Fruit fly (Drosophila melanogaster) whole organism, embryonic: ENCODE measurements around the gene Acp36DE.
A peak's percentile ranks its signal among the peaks of the same experiment; 100 is the strongest.

Experiments
- BtbVII ChIP-seq: fragments of 200-800 bp; sonication (Bioruptor generic); optimal IDR thresholded peaks from 3 replicates; lab custom pipeline; 2017; ENCODE audit warnings: missing biosample characterization, mild to moderate bottlenecking, missing genetic modification characterization
- CG11398 ChIP-seq: fragments of 200-800 bp; sonication (Bioruptor generic); optimal IDR thresholded peaks from 2 replicates; lab custom pipeline; 2016; ENCODE audit warnings: missing biosample characterization, missing genetic modification characterization
- CG13287 ChIP-seq: fragments of 200-800 bp; sonication (Bioruptor generic); IDR thresholded peaks from 2 replicates; pipeline ENCODE4 v1.3.6; 2022; ENCODE audit warnings: missing biosample characterization, missing genetic modification characterization; ENCODE audit not compliant: partially characterized antibody
- CG1603 ChIP-seq: fragments of 200-800 bp; sonication (Bioruptor generic); optimal IDR thresholded peaks from 2 replicates; lab custom pipeline; 2019; ENCODE audit warnings: missing biosample characterization, mild to moderate bottlenecking, missing genetic modification characterization, moderate library complexity
- CG16779 ChIP-seq: fragments of 200-800 bp; sonication (Bioruptor generic); IDR thresholded peaks from 2 replicates; pipeline ENCODE4 v1.3.6; 2022; ENCODE audit warnings: missing biosample characterization, missing genetic modification characterization
- CG3163 ChIP-seq: fragments of 200-800 bp; sonication (Bioruptor generic); optimal IDR thresholded peaks from 3 replicates; lab custom pipeline; 2016; ENCODE audit warnings: missing biosample characterization, missing genetic modification characterization
- CG3407 ChIP-seq: fragments of 200-800 bp; sonication (Bioruptor generic); optimal IDR thresholded peaks from 2 replicates; lab custom pipeline; 2018; ENCODE audit warnings: missing biosample characterization, mild to moderate bottlenecking, missing genetic modification characterization
- CG34376 ChIP-seq: fragments of 200-800 bp; sonication (Bioruptor generic); optimal IDR thresholded peaks from 2 replicates; lab custom pipeline; 2018; ENCODE audit warnings: missing biosample characterization, mild to moderate bottlenecking, missing genetic modification characterization
- CG4404 ChIP-seq: fragments of 200-800 bp; sonication (Bioruptor generic); IDR thresholded peaks from 2 replicates; pipeline ENCODE4 v1.3.6; 2022; ENCODE audit warnings: missing biosample characterization, missing genetic modification characterization
- CG4707 ChIP-seq: fragments of 200-800 bp; sonication (Bioruptor generic); optimal IDR thresholded peaks from 2 replicates; lab custom pipeline; 2018; ENCODE audit warnings: missing biosample characterization, mild to moderate bottlenecking, missing genetic modification characterization, moderate library complexity
- CG5180 ChIP-seq: fragments of 200-800 bp; sonication (Bioruptor generic); optimal IDR thresholded peaks from 3 replicates; lab custom pipeline; 2017; ENCODE audit warnings: missing biosample characterization, missing genetic modification characterization, mild to moderate bottlenecking, moderate library complexity, missing genetic modification reagents
- CG5245 ChIP-seq: fragments of 200-800 bp; sonication (Bioruptor generic); optimal IDR thresholded peaks from 3 replicates; lab custom pipeline; 2016; ENCODE audit warnings: missing biosample characterization, missing genetic modification characterization
- CG7271 ChIP-seq: fragments of 200-800 bp; sonication (Bioruptor generic); optimal IDR thresholded peaks from 2 replicates; lab custom pipeline; 2018; ENCODE audit warnings: missing biosample characterization, mild to moderate bottlenecking, missing genetic modification characterization, moderate library complexity
- CG7963 ChIP-seq: fragments of 200-800 bp; sonication (Bioruptor generic); IDR thresholded peaks from 3 replicates; pipeline ENCODE4 v1.3.6; 2022; ENCODE audit warnings: missing biosample characterization, missing genetic modification characterization; ENCODE audit not compliant: partially characterized antibody
- D19B ChIP-seq: fragments of 200-800 bp; sonication (Bioruptor generic); optimal IDR thresholded peaks from 2 replicates; lab custom pipeline; 2017; ENCODE audit warnings: missing biosample characterization, mild to moderate bottlenecking, missing genetic modification characterization
- Elba2 ChIP-seq: fragments of 200-800 bp; sonication (Bioruptor generic); optimal IDR thresholded peaks from 3 replicates; lab custom pipeline; 2016; ENCODE audit warnings: missing biosample characterization, missing genetic modification characterization
- H2.0 ChIP-seq: fragments of 200-800 bp; sonication (Bioruptor generic); IDR thresholded peaks from 2 replicates; pipeline ENCODE4 v1.3.6; 2022; ENCODE audit warnings: missing biosample characterization, missing genetic modification characterization
- HHEX ChIP-seq: fragments of 200-800 bp; sonication (Bioruptor generic); optimal IDR thresholded peaks from 3 replicates; lab custom pipeline; 2017; ENCODE audit warnings: missing biosample characterization, mild to moderate bottlenecking, missing genetic modification characterization, missing genetic modification reagents
- HLH54F ChIP-seq: fragments of 200-800 bp; sonication (Bioruptor generic); optimal IDR thresholded peaks from 3 replicates; lab custom pipeline; 2016; ENCODE audit warnings: missing biosample characterization, missing genetic modification characterization
- Hr3 ChIP-seq: fragments of 200-800 bp; sonication (Bioruptor generic); optimal IDR thresholded peaks from 3 replicates; lab custom pipeline; 2016; ENCODE audit warnings: missing biosample characterization, missing genetic modification characterization
- Hr51 ChIP-seq, 2 experiments: fragments of 200-800 bp; sonication (Bioruptor generic); optimal IDR thresholded peaks; 2 replicates in 1 of 2; 3 replicates in 1 of 2; lab custom pipeline; 2016 to 2018; ENCODE audit warnings: missing biosample characterization in 2 of 2, missing genetic modification characterization in 2 of 2, mild to moderate bottlenecking in 1 of 2, moderate library complexity in 1 of 2
- Lhr ChIP-seq: fragments of 200-800 bp; sonication (Bioruptor generic); optimal IDR thresholded peaks from 3 replicates; lab custom pipeline; 2017; ENCODE audit warnings: mild to moderate bottlenecking, missing biosample characterization, missing genetic modification reagents, missing genetic modification characterization
- Med ChIP-seq: fragments of 200-800 bp; sonication (Bioruptor generic); peaks from one replicate; lab custom pipeline; 2016; ENCODE audit warnings: missing biosample characterization, missing genetic modification characterization, mild to moderate bottlenecking, inconsistent platforms, moderate library complexity
- Meics ChIP-seq: fragments of 200-800 bp; sonication (Bioruptor generic); optimal IDR thresholded peaks from 2 replicates; lab custom pipeline; 2017; ENCODE audit warnings: missing biosample characterization, mild to moderate bottlenecking, missing genetic modification characterization
- Neu2 ChIP-seq: fragments of 200-800 bp; sonication (Bioruptor generic); optimal IDR thresholded peaks from 3 replicates; lab custom pipeline; 2016; ENCODE audit warnings: missing biosample characterization, missing genetic modification characterization, borderline replicate concordance
- az2 ChIP-seq: fragments of 200-800 bp; sonication (Bioruptor generic); optimal IDR thresholded peaks from 3 replicates; lab custom pipeline; 2016; ENCODE audit warnings: missing biosample characterization, missing genetic modification characterization
- bbx ChIP-seq: fragments of 200-800 bp; sonication (Bioruptor generic); IDR thresholded peaks from 2 replicates; pipeline ENCODE4 v1.3.6; 2022; ENCODE audit warnings: missing biosample characterization, missing genetic modification characterization; ENCODE audit not compliant: partially characterized antibody
- bsh ChIP-seq, 2 experiments: fragments of 200-800 bp; sonication (Bioruptor generic); optimal IDR thresholded peaks; 2 replicates each; lab custom pipeline; 2017 to 2018; ENCODE audit warnings: mild to moderate bottlenecking in 2 of 2, missing biosample characterization in 2 of 2, missing genetic modification characterization in 2 of 2, moderate library complexity in 1 of 2
- chinmo ChIP-seq: fragments of 200-800 bp; sonication (Bioruptor generic); IDR thresholded peaks from 4 replicates; pipeline ENCODE4 v1.3.6; 2022; ENCODE audit warnings: missing biosample characterization, missing genetic modification characterization; ENCODE audit not compliant: partially characterized antibody
- disco-r ChIP-seq: fragments of 200-800 bp; sonication (Bioruptor generic); optimal IDR thresholded peaks from 2 replicates; lab custom pipeline; 2016; ENCODE audit warnings: missing biosample characterization, missing genetic modification characterization
- dmrt11E ChIP-seq: fragments of 200-800 bp; sonication (Bioruptor generic); optimal IDR thresholded peaks from 3 replicates; lab custom pipeline; 2018; ENCODE audit warnings: missing biosample characterization, mild to moderate bottlenecking, missing genetic modification characterization, moderate library complexity
- emc ChIP-seq: fragments of 200-800 bp; sonication (Bioruptor generic); optimal IDR thresholded peaks from 2 replicates; lab custom pipeline; 2016; ENCODE audit warnings: missing biosample characterization, missing genetic modification characterization
- ems ChIP-seq: fragments of 200-800 bp; sonication (Bioruptor generic); optimal IDR thresholded peaks from 3 replicates; lab custom pipeline; 2016; ENCODE audit warnings: missing biosample characterization, missing genetic modification characterization
- gsb ChIP-seq: fragments of 200-800 bp; sonication (Bioruptor generic); IDR thresholded peaks from 2 replicates; pipeline ENCODE4 v1.3.6; 2022; ENCODE audit warnings: missing biosample characterization, missing genetic modification characterization
- hb ChIP-seq: fragments of 200-800 bp; sonication (Bioruptor generic); IDR thresholded peaks from 3 replicates; pipeline ENCODE4 v1.3.6; 2022; ENCODE audit warnings: missing biosample characterization, missing genetic modification characterization; ENCODE audit not compliant: partially characterized antibody
- hkb ChIP-seq, 2 experiments: fragments of 200-800 bp in 1 of 2; fragments of >200 bp in 1 of 2; sonication (Bioruptor generic) in 1 of 2; IDR thresholded peaks in 1 of 2; optimal IDR thresholded peaks in 1 of 2; 2 replicates each; pipeline versions ENCODE4 v1.3.6 to Lab custom; 2017 to 2022; ENCODE audit warnings: missing biosample characterization in 1 of 2, missing genetic modification characterization in 1 of 2
- insv ChIP-seq, 2 experiments: fragments of 200-800 bp; sonication (Bioruptor generic); optimal IDR thresholded peaks; 3 replicates each; lab custom pipeline; 2016 to 2018; ENCODE audit warnings: missing biosample characterization in 2 of 2, missing genetic modification characterization in 2 of 2
- inv ChIP-seq: fragments of 200-800 bp; sonication (Bioruptor generic); IDR thresholded peaks from 2 replicates; pipeline ENCODE4 v1.3.6; 2022; ENCODE audit warnings: missing biosample characterization, missing genetic modification characterization; ENCODE audit not compliant: partially characterized antibody
- kni ChIP-seq: fragments of 200-800 bp; sonication (Bioruptor generic); optimal IDR thresholded peaks from 3 replicates; lab custom pipeline; 2017; ENCODE audit warnings: mild to moderate bottlenecking, missing biosample characterization, missing genetic modification reagents, missing genetic modification characterization
- lbe ChIP-seq: fragments of 200-800 bp; sonication (Bioruptor generic); optimal IDR thresholded peaks from 2 replicates; lab custom pipeline; 2016; ENCODE audit warnings: missing biosample characterization, mild to moderate bottlenecking, missing genetic modification characterization
- luna ChIP-seq: fragments of 200-800 bp; sonication (Bioruptor generic); optimal IDR thresholded peaks from 2 replicates; lab custom pipeline; 2016; ENCODE audit warnings: missing biosample characterization, missing genetic modification characterization
- nau ChIP-seq: fragments of 200-800 bp; sonication (Bioruptor generic); optimal IDR thresholded peaks from 3 replicates; lab custom pipeline; 2017; ENCODE audit warnings: missing biosample characterization, mild to moderate bottlenecking, missing genetic modification characterization, missing genetic modification reagents
- nmo ChIP-seq: fragments of 200-800 bp; sonication (Bioruptor generic); optimal IDR thresholded peaks from 2 replicates; lab custom pipeline; 2018; ENCODE audit warnings: missing biosample characterization, mild to moderate bottlenecking, missing genetic modification characterization, moderate library complexity
- oc ChIP-seq: fragments of 200-800 bp; sonication (Bioruptor generic); optimal IDR thresholded peaks from 2 replicates; lab custom pipeline; 2018; ENCODE audit warnings: missing biosample characterization, mild to moderate bottlenecking, missing genetic modification characterization, moderate library complexity
- org-1 ChIP-seq: fragments of 200-800 bp; sonication (Bioruptor generic); optimal IDR thresholded peaks from 2 replicates; lab custom pipeline; 2017; ENCODE audit warnings: missing biosample characterization, missing genetic modification characterization
- sqz ChIP-seq: fragments of 200-800 bp; sonication (Bioruptor generic); optimal IDR thresholded peaks from 3 replicates; lab custom pipeline; 2018; ENCODE audit warnings: missing biosample characterization, mild to moderate bottlenecking, missing genetic modification characterization
- wdn ChIP-seq: fragments of 200-800 bp; sonication (Bioruptor generic); IDR thresholded peaks from 2 replicates; pipeline ENCODE4 v1.3.6; 2022; ENCODE audit warnings: missing biosample characterization, missing genetic modification characterization
- zfh2 ChIP-seq: fragments of 200-800 bp; sonication (Bioruptor generic); optimal IDR thresholded peaks from 2 replicates; lab custom pipeline; 2016; ENCODE audit warnings: missing biosample characterization, missing genetic modification characterization

Acp36DE gene

DNA sequence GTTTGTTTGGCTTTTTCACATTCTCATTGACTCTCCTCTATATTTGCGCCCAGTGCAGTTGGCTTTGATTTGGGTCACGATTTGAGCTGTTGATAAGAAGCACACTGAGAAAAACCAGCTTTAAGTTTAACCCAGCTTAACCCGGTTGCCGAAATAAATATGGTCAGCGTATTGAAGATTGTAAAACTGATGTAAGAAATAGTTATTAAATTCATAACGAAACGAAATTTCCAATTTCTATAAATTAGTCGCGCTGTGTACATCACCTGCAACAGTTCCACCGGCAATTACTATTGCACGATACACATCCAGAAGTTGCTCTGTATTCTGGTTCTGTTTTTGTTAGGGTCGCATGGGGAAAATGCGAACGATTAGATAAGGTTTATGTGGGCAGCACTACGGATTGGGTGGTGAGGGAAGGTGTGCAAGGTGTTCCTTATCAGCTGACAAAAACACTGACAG lies 33.7 kb downstream of the Acp36DE start:
- peak; percentile 65 for TF ChIP-seq HLH54F
- TF ChIP-seq lbe (GFP tag; lab: Kevin White, UChicago) = no peak
- no peak for TF ChIP-seq hkb (optimal IDR thresholded peaks at IDR 0.05; lab: Kevin White, UChicago)
- TF ChIP-seq hkb (GFP tag; IDR thresholded peaks at IDR 0.05; lab: Robert Waterston, UW) = peak; percentile 91
- peak; percentile 79 for TF ChIP-seq ems (GFP tag; lab: Kevin White, UChicago)
- peak; percentile 85 for TF ChIP-seq CG5245
- no peak for TF ChIP-seq CG13287 (GFP tag; lab: Robert Waterston, UW)
- no peak for TF ChIP-seq inv (GFP tag; lab: Robert Waterston, UW)
- peak; percentile 96 for TF ChIP-seq CG1603
- peak; percentile 81 for TF ChIP-seq oc (tag; lab: Kevin White, UChicago)
- peak; percentile 81 for TF ChIP-seq H2.0 (GFP tag; lab: Robert Waterston, UW)
- TF ChIP-seq CG7963 (GFP tag; lab: Robert Waterston, UW) = no peak
- TF ChIP-seq CG4707 (GFP tag; lab: Kevin White, UChicago) = peak; percentile 75
- no peak for TF ChIP-seq CG34376 (GFP tag; lab: Kevin White, UChicago)
- TF ChIP-seq hb (GFP tag; lab: Robert Waterston, UW) = no peak
- TF ChIP-seq Elba2 (GFP tag; lab: Kevin White, UChicago) = no peak
- peak; percentile 50 for TF ChIP-seq zfh2 (GFP tag; lab: Kevin White, UChicago)
- TF ChIP-seq bsh (GFP tag; optimal IDR thresholded peaks at IDR 0.05; lab: Kevin White, UChicago) = peak in 1 of 2 experiments; percentile 94
- TF ChIP-seq HHEX (GFP tag; lab: Kevin White, UChicago) = peak; percentile 79
- TF ChIP-seq Hr3 (GFP tag; lab: Kevin White, UChicago) = peak; percentile 89
- TF ChIP-seq sqz = peak; percentile 70
- TF ChIP-seq emc (GFP tag; lab: Kevin White, UChicago) = no peak
- TF ChIP-seq CG3407 (GFP tag; lab: Kevin White, UChicago) = peak; percentile 84
- peak; percentile 75 for TF ChIP-seq BtbVII (GFP tag; lab: Kevin White, UChicago)
- TF ChIP-seq CG4404 = peak; percentile 63
- TF ChIP-seq nmo (GFP tag; lab: Kevin White, UChicago) = peak; percentile 90
- no peak for TF ChIP-seq CG16779
- peak in 1 of 2 experiments; percentile 5 for TF ChIP-seq insv (GFP tag; optimal IDR thresholded peaks at IDR 0.05; lab: Kevin White, UChicago)
- no peak for TF ChIP-seq Neu2 (GFP tag; lab: Kevin White, UChicago)
- peak; percentile 21 for TF ChIP-seq D19B (GFP tag; lab: Kevin White, UChicago)
- TF ChIP-seq luna (GFP tag; lab: Kevin White, UChicago) = no peak
- TF ChIP-seq Med = peak; percentile 98
- peak; percentile 86 for TF ChIP-seq az2 (GFP tag; lab: Kevin White, UChicago)
- TF ChIP-seq gsb (GFP tag; lab: Robert Waterston, UW) = no peak
- TF ChIP-seq Meics (GFP tag; lab: Kevin White, UChicago) = peak; percentile 76
- TF ChIP-seq bbx (GFP tag; lab: Robert Waterston, UW) = no peak
- TF ChIP-seq nau = peak; percentile 78
- TF ChIP-seq chinmo (GFP tag; lab: Robert Waterston, UW) = peak; percentile 68; the same call in 1 of the 4 replicates
- TF ChIP-seq CG3163 = peak; percentile 61
- peak; percentile 57 for TF ChIP-seq disco-r (GFP tag; lab: Kevin White, UChicago)
- TF ChIP-seq org-1 = peak; percentile 71
- TF ChIP-seq Lhr = peak; percentile 55
- peak; percentile 73 for TF ChIP-seq CG5180 (GFP tag; lab: Kevin White, UChicago)
- TF ChIP-seq kni (GFP tag; lab: Kevin White, UChicago) = peak; percentile 67
- peak; percentile 50 to 87 for TF ChIP-seq Hr51 (GFP tag; optimal IDR thresholded peaks at IDR 0.05; lab: Kevin White, UChicago)
- TF ChIP-seq dmrt11E (tag; lab: Kevin White, UChicago) = peak; percentile 83
- no peak for TF ChIP-seq CG7271
- TF ChIP-seq CG11398 = peak; percentile 72
- peak; percentile 46; the same call in 1 of the 2 replicates for TF ChIP-seq wdn (GFP tag; lab: Robert Waterston, UW)
